Fruit fly (Drosophila melanogaster) whole organism, embryonic: ENCODE results near the gene CG1143.
A peak's percentile ranks its signal among the peaks of the same experiment; 100 is the strongest.

Source experiments
- Atf-2 ChIP-seq: fragments of 200-800 bp; sonication (Bioruptor generic); optimal IDR thresholded peaks from 2 replicates; lab custom pipeline; 2016; ENCODE audit warnings: missing biosample characterization, missing genetic modification characterization
- CG12744 ChIP-seq: fragments of 200-800 bp; sonication (Bioruptor generic); optimal IDR thresholded peaks from 2 replicates; lab custom pipeline; 2016; ENCODE audit warnings: missing biosample characterization, missing genetic modification characterization
- CG13296 ChIP-seq: fragments of 200-800 bp; sonication (Bioruptor generic); optimal IDR thresholded peaks from 3 replicates; lab custom pipeline; 2018; ENCODE audit warnings: missing biosample characterization, mild to moderate bottlenecking, missing genetic modification characterization
- CG14014 ChIP-seq: fragments of 200-800 bp; sonication (Bioruptor generic); IDR thresholded peaks from 2 replicates; pipeline ENCODE4 v1.3.6; 2022; ENCODE audit warnings: missing biosample characterization, missing genetic modification characterization
- CG14965 ChIP-seq: fragments of 200-800 bp; sonication (Bioruptor generic); optimal IDR thresholded peaks from 2 replicates; lab custom pipeline; 2016; ENCODE audit warnings: missing biosample characterization, missing genetic modification characterization, borderline replicate concordance
- CG1529 ChIP-seq: fragments of 200-800 bp; sonication (Bioruptor generic); optimal IDR thresholded peaks from 3 replicates; lab custom pipeline; 2018; ENCODE audit warnings: missing biosample characterization, missing genetic modification characterization
- CG1602 ChIP-seq: fragments of 200-800 bp; sonication (Bioruptor generic); optimal IDR thresholded peaks from 3 replicates; lab custom pipeline; 2016; ENCODE audit warnings: missing biosample characterization, missing genetic modification characterization
- CG1603 ChIP-seq: fragments of 200-800 bp; sonication (Bioruptor generic); optimal IDR thresholded peaks from 2 replicates; lab custom pipeline; 2019; ENCODE audit warnings: missing biosample characterization, mild to moderate bottlenecking, missing genetic modification characterization, moderate library complexity
- CG16813 ChIP-seq: fragments of 200-800 bp; sonication (Bioruptor generic); IDR thresholded peaks from 3 replicates; pipeline ENCODE4 v1.3.6; 2022; ENCODE audit warnings: missing biosample characterization, missing genetic modification characterization; ENCODE audit not compliant: partially characterized antibody
- CG17361 ChIP-seq: fragments of 200-800 bp; sonication (Bioruptor generic); IDR thresholded peaks from 3 replicates; pipeline ENCODE4 v1.3.6; 2022; ENCODE audit warnings: missing biosample characterization, missing genetic modification characterization
- CG1792 ChIP-seq: fragments of 200-800 bp; sonication (Bioruptor generic); optimal IDR thresholded peaks from 2 replicates; lab custom pipeline; 2016; ENCODE audit warnings: missing biosample characterization, missing genetic modification characterization
- CG18262 ChIP-seq: fragments of 200-800 bp; optimal IDR thresholded peaks from 3 replicates; lab custom pipeline; 2019; ENCODE audit warnings: missing biosample characterization, mild to moderate bottlenecking, missing genetic modification characterization, moderate library complexity
- CG2875 ChIP-seq: fragments of 200-800 bp; sonication (Bioruptor generic); optimal IDR thresholded peaks from 2 replicates; lab custom pipeline; 2017; ENCODE audit warnings: missing biosample characterization, mild to moderate bottlenecking, missing genetic modification characterization, missing genetic modification reagents
- CG3065 ChIP-seq: fragments of 200-800 bp; sonication (Bioruptor generic); optimal IDR thresholded peaks from 2 replicates; lab custom pipeline; 2016; ENCODE audit warnings: missing biosample characterization, missing genetic modification characterization
- CG32532 ChIP-seq: fragments of 200-800 bp; sonication (Bioruptor generic); IDR thresholded peaks from 2 replicates; pipeline ENCODE4 v1.3.6; 2022; ENCODE audit warnings: missing biosample characterization, missing genetic modification characterization
- CG4707 ChIP-seq: fragments of 200-800 bp; sonication (Bioruptor generic); optimal IDR thresholded peaks from 2 replicates; lab custom pipeline; 2018; ENCODE audit warnings: missing biosample characterization, mild to moderate bottlenecking, missing genetic modification characterization, moderate library complexity
- CG6791 ChIP-seq: fragments of 200-800 bp; sonication (Bioruptor generic); IDR thresholded peaks from 3 replicates; pipeline ENCODE4 v1.3.6; 2022; ENCODE audit warnings: missing biosample characterization, missing genetic modification characterization; ENCODE audit not compliant: partially characterized antibody
- CG7372 ChIP-seq: fragments of 200-800 bp; sonication (Bioruptor generic); IDR thresholded peaks from 2 replicates; pipeline ENCODE4 v1.3.6; 2022; ENCODE audit warnings: missing biosample characterization, missing genetic modification characterization
- Dek ChIP-seq: fragments of 200-800 bp; sonication (Bioruptor generic); optimal IDR thresholded peaks from 3 replicates; lab custom pipeline; 2019; ENCODE audit warnings: missing biosample characterization, mild to moderate bottlenecking, missing genetic modification characterization, moderate library complexity
- Drgx ChIP-seq: fragments of 200-800 bp; sonication (Bioruptor generic); IDR thresholded peaks from 2 replicates; pipeline ENCODE4 v1.3.6; 2022; ENCODE audit warnings: missing biosample characterization, missing genetic modification characterization
- Ets97D ChIP-seq: fragments of 200-800 bp; sonication (Bioruptor generic); optimal IDR thresholded peaks from 3 replicates; lab custom pipeline; 2016; ENCODE audit warnings: missing biosample characterization, missing genetic modification characterization
- Gsc ChIP-seq: fragments of 200-800 bp; sonication (Bioruptor generic); IDR thresholded peaks from 2 replicates; pipeline ENCODE4 v1.3.6; 2022; ENCODE audit warnings: missing biosample characterization, missing genetic modification characterization
- Mrtf ChIP-seq: fragments of 200-800 bp; sonication (Bioruptor generic); IDR thresholded peaks from 3 replicates; pipeline ENCODE4 v1.3.6; 2022; ENCODE audit warnings: missing biosample characterization, missing genetic modification characterization
- NK7.1 ChIP-seq: fragments of 200-800 bp; sonication (Bioruptor generic); optimal IDR thresholded peaks from 3 replicates; lab custom pipeline; 2016; ENCODE audit warnings: missing biosample characterization, missing genetic modification characterization
- Oli ChIP-seq: fragments of 200-800 bp; sonication (Bioruptor generic); optimal IDR thresholded peaks from 2 replicates; lab custom pipeline; 2018; ENCODE audit warnings: missing biosample characterization, mild to moderate bottlenecking, missing genetic modification characterization, moderate library complexity
- Stat92E ChIP-seq, 3 experiments: fragments of >200 bp in 2 of 3; fragments of 200-800 bp in 1 of 3; sonication (Bioruptor generic) in 1 of 3; optimal IDR thresholded peaks; 2 replicates each; lab custom pipeline; 2017 to 2019; ENCODE audit warnings: missing biosample characterization in 3 of 3, missing genetic modification characterization in 3 of 3, mild to moderate bottlenecking in 1 of 3, moderate library complexity in 1 of 3
- Taf1 ChIP-seq: fragments of 200-800 bp; sonication (Bioruptor generic); IDR thresholded peaks from 2 replicates; pipeline ENCODE4 v1.3.6; 2022; ENCODE audit warnings: missing biosample characterization, missing genetic modification characterization
- aop ChIP-seq: fragments of 200-800 bp; sonication (Bioruptor generic); IDR thresholded peaks from 2 replicates; pipeline ENCODE4 v1.3.6; 2022; ENCODE audit warnings: missing biosample characterization, missing genetic modification characterization
- ase ChIP-seq: fragments of 200-800 bp; sonication (Bioruptor generic); IDR thresholded peaks from 3 replicates; pipeline ENCODE4 v1.3.6; 2022; ENCODE audit warnings: missing biosample characterization, missing genetic modification characterization
- cato ChIP-seq: fragments of 200-800 bp; sonication (Bioruptor generic); optimal IDR thresholded peaks from 2 replicates; lab custom pipeline; 2016; ENCODE audit warnings: missing biosample characterization, missing genetic modification characterization, borderline replicate concordance
- chif ChIP-seq, 2 experiments: fragments of 200-800 bp; sonication (Bioruptor generic); optimal IDR thresholded peaks; 3 replicates each; lab custom pipeline; 2016; ENCODE audit warnings: missing biosample characterization in 2 of 2, missing genetic modification characterization in 2 of 2
- disco-r ChIP-seq: fragments of 200-800 bp; sonication (Bioruptor generic); optimal IDR thresholded peaks from 2 replicates; lab custom pipeline; 2016; ENCODE audit warnings: missing biosample characterization, missing genetic modification characterization
- dmrt11E ChIP-seq: fragments of 200-800 bp; sonication (Bioruptor generic); optimal IDR thresholded peaks from 3 replicates; lab custom pipeline; 2018; ENCODE audit warnings: missing biosample characterization, mild to moderate bottlenecking, missing genetic modification characterization, moderate library complexity
- dysf ChIP-seq: fragments of 200-800 bp; sonication (Bioruptor generic); IDR thresholded peaks from 3 replicates; pipeline ENCODE4 v1.3.6; 2022; ENCODE audit warnings: missing biosample characterization, missing genetic modification characterization
- en ChIP-seq: fragments of 200-800 bp; sonication (Bioruptor generic); optimal IDR thresholded peaks from 2 replicates; lab custom pipeline; 2016; ENCODE audit warnings: missing biosample characterization, missing genetic modification characterization
- h ChIP-seq: fragments of >200 bp; optimal IDR thresholded peaks from 2 replicates; lab custom pipeline; 2017
- hbn ChIP-seq: fragments of 200-800 bp; sonication (Bioruptor generic); IDR thresholded peaks from 2 replicates; pipeline ENCODE4 v1.3.6; 2022; ENCODE audit warnings: missing biosample characterization, missing genetic modification characterization; ENCODE audit not compliant: partially characterized antibody
- her ChIP-seq: fragments of 200-800 bp; sonication (Bioruptor generic); optimal IDR thresholded peaks from 2 replicates; lab custom pipeline; 2016; ENCODE audit warnings: missing biosample characterization, missing genetic modification characterization
- hkb ChIP-seq, 2 experiments: fragments of 200-800 bp in 1 of 2; fragments of >200 bp in 1 of 2; sonication (Bioruptor generic) in 1 of 2; IDR thresholded peaks in 1 of 2; optimal IDR thresholded peaks in 1 of 2; 2 replicates each; pipeline versions ENCODE4 v1.3.6 to Lab custom; 2017 to 2022; ENCODE audit warnings: missing biosample characterization in 1 of 2, missing genetic modification characterization in 1 of 2
- lab ChIP-seq: fragments of 200-800 bp; sonication (Bioruptor generic); optimal IDR thresholded peaks from 3 replicates; lab custom pipeline; 2017; ENCODE audit warnings: missing biosample characterization, missing genetic modification characterization, mild to moderate bottlenecking, moderate library complexity, missing genetic modification reagents
- p53 ChIP-seq: fragments of 200-800 bp; sonication (Bioruptor generic); optimal IDR thresholded peaks from 2 replicates; lab custom pipeline; 2016; ENCODE audit warnings: missing biosample characterization, missing genetic modification characterization
- prd ChIP-seq, 3 experiments: fragments of >200 bp in 2 of 3; fragments of 200-800 bp in 1 of 3; sonication (Bioruptor generic) in 1 of 3; optimal IDR thresholded peaks in 2 of 3; IDR thresholded peaks in 1 of 3; 2 replicates in 2 of 3; 3 replicates in 1 of 3; pipeline versions ENCODE4 v1.3.6 to Lab custom; 2017 to 2022; ENCODE audit warnings: missing biosample characterization in 1 of 3, missing genetic modification characterization in 1 of 3
- repo ChIP-seq: fragments of 200-800 bp; sonication (Bioruptor generic); optimal IDR thresholded peaks from 2 replicates; lab custom pipeline; 2016; ENCODE audit warnings: missing biosample characterization, missing genetic modification characterization
- sens-2 ChIP-seq: fragments of 200-800 bp; sonication (Bioruptor generic); IDR thresholded peaks from 2 replicates; pipeline ENCODE4 v1.3.6; 2022; ENCODE audit warnings: missing biosample characterization, missing genetic modification characterization
- slbo ChIP-seq: fragments of 200-800 bp; sonication (Bioruptor generic); IDR thresholded peaks from 2 replicates; pipeline ENCODE4 v1.3.6; 2022; ENCODE audit warnings: missing biosample characterization, missing genetic modification characterization
- sob ChIP-seq: fragments of 200-800 bp; sonication (Bioruptor generic); IDR thresholded peaks from 2 replicates; pipeline ENCODE4 v1.3.6; 2022; ENCODE audit warnings: missing biosample characterization, missing genetic modification characterization
- vvl ChIP-seq: fragments of 200-800 bp; sonication (Bioruptor generic); IDR thresholded peaks from 2 replicates; pipeline ENCODE4 v1.3.6; 2022; ENCODE audit warnings: missing biosample characterization, missing genetic modification characterization
- yki ChIP-seq: fragments of >200 bp; optimal IDR thresholded peaks from 3 replicates; lab custom pipeline; 2018

The CG1143 gene

dm6 chr3L:2636023-2636968, 8.9 kb upstream of the CG1143 start (continued):
- no peak for TF ChIP-seq CG32532 (GFP tag; lab: Robert Waterston, UW)
- no peak for TF ChIP-seq hkb (optimal IDR thresholded peaks at IDR 0.05; lab: Kevin White, UChicago)
- TF ChIP-seq hkb (GFP tag; IDR thresholded peaks at IDR 0.05; lab: Robert Waterston, UW), result peak; percentile 44; the same call in 1 of the 2 replicates
- no peak for TF ChIP-seq h (lab: Kevin White, UChicago)
- TF ChIP-seq CG18262 (tag; lab: Kevin White, UChicago), result no peak
- TF ChIP-seq CG1529 (GFP tag; lab: Kevin White, UChicago), result no peak
- TF ChIP-seq Drgx (GFP tag; lab: Robert Waterston, UW), result peak; percentile 77
- no peak for TF ChIP-seq CG2875
- TF ChIP-seq CG6791, result no peak
- no peak for TF ChIP-seq cato (GFP tag; lab: Kevin White, UChicago)
- no peak for TF ChIP-seq CG4707
- no peak for TF ChIP-seq Ets97D (GFP tag; lab: Kevin White, UChicago)
- no peak for TF ChIP-seq CG14965 (GFP tag; lab: Kevin White, UChicago)
- TF ChIP-seq p53, result no peak
- no peak for TF ChIP-seq CG1603 (tag; lab: Kevin White, UChicago)
- TF ChIP-seq disco-r, result no peak
- TF ChIP-seq en, result no peak
- no peak for TF ChIP-seq CG3065 (GFP tag; lab: Kevin White, UChicago)
- TF ChIP-seq CG17361 (GFP tag; lab: Robert Waterston, UW), result no peak
- TF ChIP-seq CG13296 (GFP tag; lab: Kevin White, UChicago), result no peak
- no peak for TF ChIP-seq her (GFP tag; lab: Kevin White, UChicago)
- TF ChIP-seq dmrt11E (tag; lab: Kevin White, UChicago), result no peak
- no peak for TF ChIP-seq NK7.1 (GFP tag; lab: Kevin White, UChicago)
- TF ChIP-seq aop, result no peak
- TF ChIP-seq sens-2 (GFP tag; lab: Robert Waterston, UW), result no peak
- TF ChIP-seq CG14014 (GFP tag; lab: Robert Waterston, UW), result no peak
- 0 out of 2 replicates have a peak, but pooled peaks have one; percentile 5 for TF ChIP-seq sob (GFP tag; lab: Robert Waterston, UW)
- no peak for TF ChIP-seq CG16813 (GFP tag; lab: Robert Waterston, UW)
- TF ChIP-seq vvl (GFP tag; lab: Robert Waterston, UW), result peak; percentile 43; the same call in 1 of the 2 replicates
- TF ChIP-seq Mrtf, result no peak
- TF ChIP-seq Atf-2 (GFP tag; lab: Kevin White, UChicago), result no peak
- TF ChIP-seq yki (lab: Kevin White, UChicago), result no peak
- no peak for TF ChIP-seq Gsc
- peak; percentile 26; the same call in 1 of the 2 replicates for TF ChIP-seq slbo (GFP tag; lab: Robert Waterston, UW)
- no peak for TF ChIP-seq chif (GFP tag; optimal IDR thresholded peaks at IDR 0.05; lab: Kevin White, UChicago)
- no peak for TF ChIP-seq Taf1 (GFP tag; lab: Robert Waterston, UW)
- no peak for TF ChIP-seq prd (optimal IDR thresholded peaks at IDR 0.05; lab: Kevin White, UChicago)
- TF ChIP-seq prd (GFP tag; IDR thresholded peaks at IDR 0.05; lab: Robert Waterston, UW), result no peak
- TF ChIP-seq CG1602 (GFP tag; lab: Kevin White, UChicago), result no peak
- TF ChIP-seq Oli (tag; lab: Kevin White, UChicago), result peak; percentile 27
- no peak for TF ChIP-seq repo
- TF ChIP-seq lab (GFP tag; lab: Kevin White, UChicago), result no peak
- TF ChIP-seq CG12744, result no peak
- TF ChIP-seq CG1792, result no peak
- peak; percentile 29; the same call in 1 of the 3 replicates for TF ChIP-seq ase (GFP tag; lab: Robert Waterston, UW)
- TF ChIP-seq hbn (GFP tag; lab: Robert Waterston, UW), result no peak
- TF ChIP-seq dysf (GFP tag; lab: Robert Waterston, UW), result no peak
- TF ChIP-seq CG7372, result no peak
- no peak for TF ChIP-seq Dek (tag; lab: Kevin White, UChicago)
- TF ChIP-seq Stat92E (GFP tag; optimal IDR thresholded peaks at IDR 0.05; lab: Kevin White, UChicago), result peak in 1 of 3 experiments; percentile 12
